Fruit fly (Drosophila melanogaster) whole organism, embryonic: Measurements from ENCODE around the gene CG42258.
A peak's percentile ranks its signal among the peaks of the same experiment; 100 is the strongest.

Experiments
- Atf6 ChIP-seq: fragments of 200-800 bp; sonication (Bioruptor generic); IDR thresholded peaks from 2 replicates; pipeline ENCODE4 v1.3.6; 2022; ENCODE audit warnings: missing biosample characterization, missing genetic modification characterization
- CG1024 ChIP-seq: fragments of 200-800 bp; sonication (Bioruptor generic); IDR thresholded peaks from 2 replicates; pipeline ENCODE4 v1.3.6; 2022; ENCODE audit warnings: missing biosample characterization, missing genetic modification characterization
- CG12391 ChIP-seq: fragments of 200-800 bp; sonication (Bioruptor generic); optimal IDR thresholded peaks from 3 replicates; lab custom pipeline; 2018; ENCODE audit warnings: missing biosample characterization, mild to moderate bottlenecking, missing genetic modification characterization, moderate library complexity
- CG12659 ChIP-seq: fragments of 200-800 bp; sonication (Bioruptor generic); optimal IDR thresholded peaks from 3 replicates; lab custom pipeline; 2017; ENCODE audit warnings: mild to moderate bottlenecking, missing biosample characterization, missing genetic modification reagents, missing genetic modification characterization
- CG14014 ChIP-seq: fragments of 200-800 bp; sonication (Bioruptor generic); IDR thresholded peaks from 2 replicates; pipeline ENCODE4 v1.3.6; 2022; ENCODE audit warnings: missing biosample characterization, missing genetic modification characterization
- CG1529 ChIP-seq: fragments of 200-800 bp; sonication (Bioruptor generic); optimal IDR thresholded peaks from 3 replicates; lab custom pipeline; 2018; ENCODE audit warnings: missing biosample characterization, missing genetic modification characterization
- CG1603 ChIP-seq: fragments of 200-800 bp; sonication (Bioruptor generic); optimal IDR thresholded peaks from 2 replicates; lab custom pipeline; 2019; ENCODE audit warnings: missing biosample characterization, mild to moderate bottlenecking, missing genetic modification characterization, moderate library complexity
- CG16863 ChIP-seq: fragments of 200-800 bp; sonication (Bioruptor generic); optimal IDR thresholded peaks from 3 replicates; lab custom pipeline; 2016; ENCODE audit warnings: missing biosample characterization, missing genetic modification characterization
- CG17612 ChIP-seq: fragments of 200-800 bp; sonication (Bioruptor generic); IDR thresholded peaks from 2 replicates; pipeline ENCODE4 v1.3.6; 2022; ENCODE audit warnings: missing biosample characterization, missing genetic modification characterization
- CG18476 ChIP-seq: fragments of 200-800 bp; sonication (Bioruptor generic); optimal IDR thresholded peaks from 2 replicates; lab custom pipeline; 2016; ENCODE audit warnings: missing biosample characterization, mild to moderate bottlenecking, missing genetic modification characterization
- CG4424 ChIP-seq: fragments of 200-800 bp; sonication (Bioruptor generic); optimal IDR thresholded peaks from 3 replicates; lab custom pipeline; 2016; ENCODE audit warnings: missing biosample characterization, missing genetic modification characterization
- CG4617 ChIP-seq: fragments of 200-800 bp; sonication (Bioruptor generic); optimal IDR thresholded peaks from 3 replicates; lab custom pipeline; 2016; ENCODE audit warnings: missing biosample characterization, missing genetic modification characterization, borderline replicate concordance
- CG5180 ChIP-seq: fragments of 200-800 bp; sonication (Bioruptor generic); optimal IDR thresholded peaks from 3 replicates; lab custom pipeline; 2017; ENCODE audit warnings: missing biosample characterization, missing genetic modification characterization, mild to moderate bottlenecking, moderate library complexity, missing genetic modification reagents
- CG5245 ChIP-seq: fragments of 200-800 bp; sonication (Bioruptor generic); optimal IDR thresholded peaks from 3 replicates; lab custom pipeline; 2016; ENCODE audit warnings: missing biosample characterization, missing genetic modification characterization
- CG7839 ChIP-seq: fragments of 200-800 bp; sonication (Bioruptor generic); optimal IDR thresholded peaks from 3 replicates; lab custom pipeline; 2018; ENCODE audit warnings: missing biosample characterization, mild to moderate bottlenecking, missing genetic modification characterization, moderate library complexity
- CG8359 ChIP-seq: fragments of 200-800 bp; sonication (Bioruptor generic); optimal IDR thresholded peaks from 2 replicates; lab custom pipeline; 2017; ENCODE audit warnings: missing biosample characterization, mild to moderate bottlenecking, missing genetic modification characterization, borderline replicate concordance
- CG8388 ChIP-seq: fragments of 200-800 bp; sonication (Bioruptor generic); optimal IDR thresholded peaks from 2 replicates; lab custom pipeline; 2019; ENCODE audit warnings: missing biosample characterization, mild to moderate bottlenecking, missing genetic modification characterization, moderate library complexity
- CG9727 ChIP-seq: fragments of 200-800 bp; sonication (Bioruptor generic); optimal IDR thresholded peaks from 3 replicates; lab custom pipeline; 2017; ENCODE audit warnings: missing biosample characterization, mild to moderate bottlenecking, missing genetic modification characterization
- CoRest ChIP-seq: fragments of 200-800 bp; sonication (Bioruptor generic); optimal IDR thresholded peaks from 3 replicates; lab custom pipeline; 2018; ENCODE audit warnings: missing biosample characterization, mild to moderate bottlenecking, missing genetic modification characterization, moderate library complexity
- Dll ChIP-seq: fragments of 200-800 bp; sonication (Bioruptor generic); IDR thresholded peaks from 4 replicates; pipeline ENCODE4 v1.3.6; 2022; ENCODE audit warnings: missing biosample characterization, missing genetic modification characterization; ENCODE audit not compliant: partially characterized antibody
- Dref ChIP-seq: fragments of 200-800 bp; sonication (Bioruptor generic); IDR thresholded peaks from 2 replicates; pipeline ENCODE4 v1.3.6; 2022; ENCODE audit warnings: missing biosample characterization, missing genetic modification characterization
- ERR ChIP-seq: fragments of 200-800 bp; sonication (Bioruptor generic); optimal IDR thresholded peaks from 2 replicates; lab custom pipeline; 2016; ENCODE audit warnings: missing biosample characterization, missing genetic modification characterization
- Fer3 ChIP-seq: fragments of 200-800 bp; sonication (Bioruptor generic); optimal IDR thresholded peaks from 2 replicates; lab custom pipeline; 2018; ENCODE audit warnings: missing biosample characterization, mild to moderate bottlenecking, missing genetic modification characterization, moderate library complexity
- HLH3B ChIP-seq: fragments of 200-800 bp; sonication (Bioruptor generic); IDR thresholded peaks from 2 replicates; pipeline ENCODE4 v1.3.6; 2022; ENCODE audit warnings: missing biosample characterization, missing genetic modification characterization
- HmgD ChIP-seq: fragments of 200-800 bp; sonication (Bioruptor generic); optimal IDR thresholded peaks from 3 replicates; lab custom pipeline; 2016; ENCODE audit warnings: missing biosample characterization, missing genetic modification characterization
- Hr51 ChIP-seq, 2 experiments: fragments of 200-800 bp; sonication (Bioruptor generic); optimal IDR thresholded peaks; 2 replicates in 1 of 2; 3 replicates in 1 of 2; lab custom pipeline; 2016 to 2018; ENCODE audit warnings: missing biosample characterization in 2 of 2, missing genetic modification characterization in 2 of 2, mild to moderate bottlenecking in 1 of 2, moderate library complexity in 1 of 2
- Poxn ChIP-seq: fragments of 200-800 bp; sonication (Bioruptor generic); IDR thresholded peaks from 2 replicates; pipeline ENCODE4 v1.3.6; 2022; ENCODE audit warnings: missing biosample characterization, missing genetic modification characterization
- Ravus ChIP-seq: fragments of 200-800 bp; sonication (Bioruptor generic); IDR thresholded peaks from 2 replicates; pipeline ENCODE4 v1.3.6; 2022; ENCODE audit warnings: missing biosample characterization, missing genetic modification characterization
- Six4 ChIP-seq: fragments of 200-800 bp; sonication (Bioruptor generic); optimal IDR thresholded peaks from 2 replicates; lab custom pipeline; 2016; ENCODE audit warnings: missing biosample characterization, missing genetic modification characterization
- Spps ChIP-seq: fragments of 200-800 bp; sonication (Bioruptor generic); optimal IDR thresholded peaks from 2 replicates; lab custom pipeline; 2018; ENCODE audit warnings: missing biosample characterization, mild to moderate bottlenecking, missing genetic modification characterization
- bsh ChIP-seq, 2 experiments: fragments of 200-800 bp; sonication (Bioruptor generic); optimal IDR thresholded peaks; 2 replicates each; lab custom pipeline; 2017 to 2018; ENCODE audit warnings: mild to moderate bottlenecking in 2 of 2, missing biosample characterization in 2 of 2, missing genetic modification characterization in 2 of 2, moderate library complexity in 1 of 2
- cad ChIP-seq: fragments of >200 bp; optimal IDR thresholded peaks from 2 replicates; lab custom pipeline; 2017; ENCODE audit warnings: missing biosample characterization, missing genetic modification characterization
- da ChIP-seq: fragments of 200-800 bp; sonication (Bioruptor generic); optimal IDR thresholded peaks from 2 replicates; lab custom pipeline; 2016; ENCODE audit warnings: missing biosample characterization, missing genetic modification characterization
- dm ChIP-seq: fragments of 200-800 bp; sonication (Bioruptor generic); optimal IDR thresholded peaks from 3 replicates; lab custom pipeline; 2016; ENCODE audit warnings: missing biosample characterization, missing genetic modification characterization
- dpn ChIP-seq, 2 experiments: fragments of 200-800 bp; sonication (Bioruptor generic); optimal IDR thresholded peaks; 3 replicates each; lab custom pipeline; 2016; ENCODE audit warnings: missing biosample characterization in 2 of 2, missing genetic modification characterization in 2 of 2
- en ChIP-seq: fragments of 200-800 bp; sonication (Bioruptor generic); optimal IDR thresholded peaks from 2 replicates; lab custom pipeline; 2016; ENCODE audit warnings: missing biosample characterization, missing genetic modification characterization
- esg ChIP-seq: fragments of 200-800 bp; sonication (Bioruptor generic); conservative IDR thresholded peaks from 2 replicates; pipeline ENCODE4 v1.3.6; 2022; ENCODE audit warnings: missing biosample characterization, missing genetic modification characterization
- eve ChIP-seq, 2 experiments: fragments of >200 bp; optimal IDR thresholded peaks; 2 replicates each; lab custom pipeline; 2017; ENCODE audit warnings: missing biosample characterization in 2 of 2, missing genetic modification characterization in 2 of 2
- lab ChIP-seq: fragments of 200-800 bp; sonication (Bioruptor generic); optimal IDR thresholded peaks from 3 replicates; lab custom pipeline; 2017; ENCODE audit warnings: missing biosample characterization, missing genetic modification characterization, mild to moderate bottlenecking, moderate library complexity, missing genetic modification reagents
- lola ChIP-seq, 3 experiments: fragments of >200 bp in 2 of 3; fragments of 200-800 bp in 1 of 3; sonication (Bioruptor generic) in 1 of 3; optimal IDR thresholded peaks; 2 replicates each; lab custom pipeline; 2017 to 2019; ENCODE audit warnings: missing biosample characterization in 3 of 3, missing genetic modification characterization in 3 of 3, mild to moderate bottlenecking in 1 of 3, moderate library complexity in 1 of 3
- sc ChIP-seq, 3 experiments: fragments of >200 bp in 2 of 3; fragments of 200-800 bp in 1 of 3; sonication (Bioruptor generic) in 1 of 3; optimal IDR thresholded peaks; 2 replicates in 2 of 3; 3 replicates in 1 of 3; lab custom pipeline; 2017; ENCODE audit warnings: mild to moderate bottlenecking in 1 of 3, missing biosample characterization in 1 of 3, missing genetic modification characterization in 1 of 3, missing genetic modification reagents in 1 of 3
- scrt ChIP-seq: fragments of 200-800 bp; sonication (Bioruptor generic); optimal IDR thresholded peaks from 2 replicates; lab custom pipeline; 2018; ENCODE audit warnings: missing biosample characterization, mild to moderate bottlenecking, missing genetic modification characterization, moderate library complexity
- sens ChIP-seq: fragments of 200-800 bp; sonication (Bioruptor generic); peaks from one replicate; lab custom pipeline; 2016; ENCODE audit warnings: missing biosample characterization, missing genetic modification characterization
- shn ChIP-seq: fragments of 200-800 bp; sonication (Bioruptor generic); optimal IDR thresholded peaks from 3 replicates; lab custom pipeline; 2016; ENCODE audit warnings: missing biosample characterization, missing genetic modification characterization
- sob ChIP-seq: fragments of 200-800 bp; sonication (Bioruptor generic); IDR thresholded peaks from 2 replicates; pipeline ENCODE4 v1.3.6; 2022; ENCODE audit warnings: missing biosample characterization, missing genetic modification characterization
- stc ChIP-seq: fragments of 200-800 bp; sonication (Bioruptor generic); IDR thresholded peaks from 2 replicates; pipeline ENCODE4 v1.3.6; 2022; ENCODE audit warnings: missing biosample characterization, missing genetic modification characterization
- tap ChIP-seq: fragments of 200-800 bp; optimal IDR thresholded peaks from 3 replicates; lab custom pipeline; 2019; ENCODE audit warnings: missing biosample characterization, mild to moderate bottlenecking, missing genetic modification characterization, moderate library complexity
- tio ChIP-seq: fragments of 200-800 bp; sonication (Bioruptor generic); optimal IDR thresholded peaks from 2 replicates; lab custom pipeline; 2017; ENCODE audit warnings: missing biosample characterization, missing genetic modification characterization, inconsistent platforms
- vfl ChIP-seq: fragments of 200-800 bp; sonication (Bioruptor generic); optimal IDR thresholded peaks from 2 replicates; lab custom pipeline; 2016; ENCODE audit warnings: missing biosample characterization, missing genetic modification characterization
- z ChIP-seq: fragments of 200-800 bp; sonication (Bioruptor generic); IDR thresholded peaks from 3 replicates; pipeline ENCODE4 v1.3.6; 2022; ENCODE audit warnings: missing biosample characterization, missing genetic modification characterization

The CG42258 gene

DNA sequence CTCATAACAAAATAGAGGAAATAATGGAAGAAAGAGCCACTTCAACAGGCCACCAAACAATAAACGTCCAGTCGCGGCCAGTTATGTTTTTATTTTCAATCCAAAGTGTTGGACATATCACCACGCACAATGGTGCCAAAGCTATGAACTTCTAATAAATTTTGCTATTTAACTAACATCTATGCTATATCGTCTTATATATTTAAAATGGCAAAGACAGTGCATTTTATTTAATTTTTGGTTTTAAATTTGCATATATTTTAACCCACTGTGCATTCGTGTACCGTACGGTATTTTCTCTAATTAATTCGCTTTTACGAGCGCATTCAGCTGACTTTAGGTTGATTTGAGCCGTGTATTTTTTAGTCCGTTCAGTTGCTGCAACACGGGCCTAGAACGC, 9.0 kb upstream of the CG42258 start, which contains the start of gene CG15927 (continued):
- TF ChIP-seq CG4617 (GFP tag; lab: Kevin White, UChicago) (no peak), CG1603 (tag; lab: Kevin White, UChicago) (peak; percentile 45), CG18476 (GFP tag; lab: Kevin White, UChicago) (peak; percentile 33), CoRest (peak; percentile 37), en (GFP tag; lab: Kevin White, UChicago) (no peak), CG4424 (GFP tag; lab: Kevin White, UChicago) (peak; percentile 54), da (no peak), shn (GFP tag; lab: Kevin White, UChicago) (no peak), Dref (GFP tag; lab: Robert Waterston, UW) (no peak), eve (GFP tag; optimal IDR thresholded peaks at IDR 0.05; lab: Kevin White, UChicago) (peak in 1 of 2 experiments; percentile 63), Ravus (peak; percentile 13), CG7839 (peak; percentile 67), CG17612 (GFP tag; lab: Robert Waterston, UW) (no peak), CG8359 (GFP tag; lab: Kevin White, UChicago) (peak; percentile 46), CG5245 (GFP tag; lab: Kevin White, UChicago) (peak; percentile 22), CG5180 (GFP tag; lab: Kevin White, UChicago) (peak; percentile 16), z (no peak), Fer3 (peak; percentile 26), CG16863 (GFP tag; lab: Kevin White, UChicago) (peak; percentile 36), dpn (GFP tag; optimal IDR thresholded peaks at IDR 0.05; lab: Kevin White, UChicago) (peak; percentile 26 to 42), dm (GFP tag; lab: Kevin White, UChicago) (no peak), sc (optimal IDR thresholded peaks at IDR 0.05; lab: Kevin White, UChicago) (no peak), sc (GFP tag; optimal IDR thresholded peaks at IDR 0.05; lab: Kevin White, UChicago) (peak; percentile 44), lola (GFP tag; optimal IDR thresholded peaks at IDR 0.05; lab: Kevin White, UChicago) (peak in 1 of 3 experiments; percentile 33), CG1529 (GFP tag; lab: Kevin White, UChicago) (peak; percentile 60), HLH3B (peak; percentile 79), Hr51 (GFP tag; optimal IDR thresholded peaks at IDR 0.05; lab: Kevin White, UChicago) (peak in 1 of 2 experiments; percentile 55), CG14014 (GFP tag; lab: Robert Waterston, UW) (peak; percentile 71), lab (GFP tag; lab: Kevin White, UChicago) (peak; percentile 50), bsh (GFP tag; optimal IDR thresholded peaks at IDR 0.05; lab: Kevin White, UChicago) (peak in 1 of 2 experiments; percentile 82), Dll (GFP tag; lab: Robert Waterston, UW) (no peak), stc (GFP tag; lab: Robert Waterston, UW) (no peak), CG8388 (GFP tag; lab: Kevin White, UChicago) (peak; percentile 59), HmgD (no peak), esg (peak; percentile 54), CG12391 (peak; percentile 67), Six4 (GFP tag; lab: Kevin White, UChicago) (peak; percentile 32), tap (peak; percentile 60), Spps (tag; lab: Kevin White, UChicago) (peak; percentile 8), scrt (GFP tag; lab: Kevin White, UChicago) (no peak), cad (GFP tag; lab: Kevin White, UChicago) (no peak), sob (GFP tag; lab: Robert Waterston, UW) (no peak), ERR (GFP tag; lab: Kevin White, UChicago) (peak; percentile 14), tio (GFP tag; lab: Kevin White, UChicago) (peak; percentile 48), sens (GFP tag; lab: Kevin White, UChicago) (peak; percentile 94), CG9727 (GFP tag; lab: Kevin White, UChicago) (peak; percentile 55), CG12659 (GFP tag; lab: Kevin White, UChicago) (peak; percentile 4), Atf6 (GFP tag; lab: Robert Waterston, UW) (peak; percentile 63; the same call in 1 of the 2 replicates), vfl (no peak), Poxn (GFP tag; lab: Robert Waterston, UW) (no peak), CG1024 (GFP tag; lab: Robert Waterston, UW) (0 out of 2 replicates have a peak, but pooled peaks have one; percentile 21)
